Worm (Caenorhabditis elegans) whole organism, L1 larva: ENCODE results near the gene C45E5.1.

Experiments
- aly-2 ChIP-seq: fragments of 150-350 bp; optimal IDR thresholded peaks from 2 replicates; lab custom pipeline; 2014; ENCODE audit warnings: missing biosample characterization, missing genetic modification characterization
- ces-1 ChIP-seq: fragments of 150-350 bp; optimal IDR thresholded peaks from 2 replicates; lab custom pipeline; 2014; ENCODE audit warnings: missing biosample characterization, missing genetic modification reagents, missing genetic modification characterization
- egl-27 ChIP-seq, 2 experiments: fragments of 150-350 bp in 1 of 2; sonication (generic microtip); optimal IDR thresholded peaks; 3 replicates each; lab custom pipeline; 2017 to 2018; ENCODE audit warnings: missing biosample characterization in 2 of 2, missing genetic modification characterization in 2 of 2, missing genetic modification reagents in 2 of 2
- lin-13 ChIP-seq: fragments of 150-350 bp; optimal IDR thresholded peaks from 2 replicates; lab custom pipeline; 2014; ENCODE audit warnings: missing biosample characterization, missing genetic modification reagents, missing genetic modification characterization
- lin-14 ChIP-seq: fragments of 200-800 bp; sonication (Bioruptor generic); optimal IDR thresholded peaks from 2 replicates; lab custom pipeline; 2018; ENCODE audit warnings: mild to moderate bottlenecking, missing genetic modification characterization, moderate library complexity, missing compliant biosample characterization
- lsy-2 ChIP-seq, 2 experiments: fragments of 150-350 bp; optimal IDR thresholded peaks; 2 replicates each; lab custom pipeline; 2014; ENCODE audit warnings: missing biosample characterization in 2 of 2, missing genetic modification characterization in 2 of 2
- nhr-28 ChIP-seq: fragments of 150-350 bp; optimal IDR thresholded peaks from 2 replicates; lab custom pipeline; 2014; ENCODE audit warnings: missing biosample characterization, missing genetic modification characterization
- nhr-84 ChIP-seq: sonication (generic microtip); optimal IDR thresholded peaks from 2 replicates; lab custom pipeline; 2017; ENCODE audit warnings: missing biosample characterization, missing genetic modification characterization
- skn-1 ChIP-seq: fragments of 150-350 bp; optimal IDR thresholded peaks from 2 replicates; lab custom pipeline; 2014; ENCODE audit warnings: missing biosample characterization, missing genetic modification characterization
- zip-4 ChIP-seq: fragments of 200-800 bp; sonication (Bioruptor generic); optimal IDR thresholded peaks from 2 replicates; lab custom pipeline; 2018; ENCODE audit warnings: mild to moderate bottlenecking, missing genetic modification characterization, moderate library complexity, missing compliant biosample characterization
- ztf-11 ChIP-seq, 2 experiments: sonication (generic microtip); optimal IDR thresholded peaks; 2 replicates each; lab custom pipeline; 2016 to 2017; ENCODE audit warnings: missing genetic modification characterization in 2 of 2, missing biosample characterization in 1 of 2, missing compliant biosample characterization in 1 of 2

DNA sequence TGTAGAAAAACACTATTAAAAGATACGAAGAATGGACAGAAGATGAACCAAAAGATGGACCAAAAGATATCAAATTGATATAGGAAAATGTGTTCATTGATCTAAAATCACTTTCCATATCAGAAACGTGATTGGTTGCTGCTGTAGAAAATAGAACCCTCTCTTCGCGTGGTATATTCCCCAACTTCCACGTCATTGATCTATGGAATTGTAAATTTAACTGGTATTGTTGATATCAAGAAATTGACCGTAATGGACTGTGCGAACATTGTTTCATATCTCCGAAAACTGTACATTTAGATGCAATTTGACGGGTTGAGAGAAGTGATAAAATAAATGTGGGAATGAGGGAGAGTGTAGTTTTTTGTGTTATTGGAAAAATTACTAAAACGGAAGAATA lies 20.2 kb downstream of the C45E5.1 start:
- TF ChIP-seq skn-1 (no peak), lin-14 (peak; percentile 67), aly-2 (tag; lab: Kevin White, UChicago) (no peak), lin-13 (GFP tag; lab: Kevin White, UChicago) (no peak), ces-1 (GFP tag; lab: Kevin White, UChicago) (no peak), nhr-84 (tag; lab: Kevin White, UChicago) (no peak), ztf-11 (tag; optimal IDR thresholded peaks at IDR 0.05; lab: Kevin White, UChicago) (no peak), egl-27 (tag; optimal IDR thresholded peaks at IDR 0.05; lab: Kevin White, UChicago) (no peak), nhr-28 (tag; lab: Kevin White, UChicago) (no peak), zip-4 (no peak), lsy-2 (tag; optimal IDR thresholded peaks at IDR 0.05; lab: Kevin White, UChicago) (peak; percentile 3 to 65)
